Worm (Caenorhabditis elegans): Measurements from ENCODE around the gene T21D12.12.

- no peak for TF ChIP-seq elt-3 (tag; optimal IDR thresholded peaks at IDR 0.05)
- TF ChIP-seq nhr-2 (tag; optimal IDR thresholded peaks at IDR 0.05), result no peak
- TF ChIP-seq nhr-76 (tag; optimal IDR thresholded peaks at IDR 0.05), result no peak
- TF ChIP-seq unc-62 (GFP tag; optimal IDR thresholded peaks at IDR 0.05), result no peak
- no peak for TF ChIP-seq nhr-12 (tag; optimal IDR thresholded peaks at IDR 0.05)
These were observed 43.3 kb downstream of the T21D12.12 start for ce11 chrIV:309526-309925.
